Fruit fly (Drosophila melanogaster): ENCODE results near the gene Tsp86D.

Gene Tsp86D

dm6 chr3R:10884031-10884677, 15.6 kb downstream of the Tsp86D start (continued):
- TF ChIP-seq Opbp (GFP tag; IDR thresholded peaks at IDR 0.05; ENCODE audit: partially characterized antibody) (no peak), pros (GFP tag; optimal IDR thresholded peaks at IDR 0.05) (no peak), exex (tag; optimal IDR thresholded peaks at IDR 0.05) (peak; percentile 67), en (GFP tag; optimal IDR thresholded peaks at IDR 0.05) (no peak), peb (GFP tag; IDR thresholded peaks at IDR 0.05) (peak; percentile 61), CG9817 (tag; optimal IDR thresholded peaks at IDR 0.05) (peak; percentile 69), CG13624 (GFP tag; optimal IDR thresholded peaks at IDR 0.05) (peak; percentile 34), shn (GFP tag; optimal IDR thresholded peaks at IDR 0.05) (no peak), usp (GFP tag; optimal IDR thresholded peaks at IDR 0.05) (no peak), dan (GFP tag; IDR thresholded peaks at IDR 0.05) (no peak), disco-r (GFP tag; optimal IDR thresholded peaks at IDR 0.05) (no peak), pho (GFP tag; optimal IDR thresholded peaks at IDR 0.05) (no peak), CG11247 (GFP tag; IDR thresholded peaks at IDR 0.05) (peak; percentile 79), HmgD (GFP tag; optimal IDR thresholded peaks at IDR 0.05) (no peak), CG6689 (GFP tag; IDR thresholded peaks at IDR 0.05) (peak; percentile 80), CG3407 (GFP tag; optimal IDR thresholded peaks at IDR 0.05) (peak; percentile 9), lmd (GFP tag; IDR thresholded peaks at IDR 0.05) (peak; percentile 83), sna (GFP tag; IDR thresholded peaks at IDR 0.05; ENCODE audit: partially characterized antibody) (no peak), Xrp1 (GFP tag; IDR thresholded peaks at IDR 0.05) (peak; percentile 68; the same call in 1 of the 2 replicates), Optix (GFP tag; IDR thresholded peaks at IDR 0.05) (peak; percentile 60; the same call in 1 of the 3 replicates), CG4707 (GFP tag; optimal IDR thresholded peaks at IDR 0.05) (no peak), tll (GFP tag; optimal IDR thresholded peaks at IDR 0.05) (no peak), vvl (GFP tag; IDR thresholded peaks at IDR 0.05) (peak; percentile 93), CG16779 (GFP tag; IDR thresholded peaks at IDR 0.05) (peak; percentile 82), cwo (GFP tag; optimal IDR thresholded peaks at IDR 0.05) (peak; percentile 74), otp (GFP tag; IDR thresholded peaks at IDR 0.05) (peak; percentile 52; the same call in 1 of the 3 replicates), CG10209 (GFP tag; optimal IDR thresholded peaks at IDR 0.05) (peak; percentile 58), Dp (GFP tag; optimal IDR thresholded peaks at IDR 0.05) (no peak), gsb-n (tag; optimal IDR thresholded peaks at IDR 0.05) (no peak), Doc2 (GFP tag; IDR thresholded peaks at IDR 0.05) (peak; percentile 46), salm (tag; optimal IDR thresholded peaks at IDR 0.05) (peak; percentile 61), az2 (GFP tag; optimal IDR thresholded peaks at IDR 0.05) (peak; percentile 42), aop (GFP tag; IDR thresholded peaks at IDR 0.05) (no peak), ftz-f1 (GFP tag; optimal IDR thresholded peaks at IDR 0.05) (no peak), CG11398 (GFP tag; optimal IDR thresholded peaks at IDR 0.05) (no peak), mld (GFP tag; IDR thresholded peaks at IDR 0.05; ENCODE audit: partially characterized antibody) (no peak), BEAF-32 (GFP tag; optimal IDR thresholded peaks at IDR 0.05) (no peak), CG8388 (GFP tag; optimal IDR thresholded peaks at IDR 0.05) (peak; percentile 34), Vsx1 (GFP tag; optimal IDR thresholded peaks at IDR 0.05) (peak; percentile 71), trh (GFP tag; optimal IDR thresholded peaks at IDR 0.05) (no peak), CG16815 (GFP tag; optimal IDR thresholded peaks at IDR 0.05) (no peak), Asciz (GFP tag; optimal IDR thresholded peaks at IDR 0.05) (peak; percentile 82), br (optimal IDR thresholded peaks at IDR 0.05) (no peak), CG31388 (GFP tag; optimal IDR thresholded peaks at IDR 0.05) (no peak), row (GFP tag; IDR thresholded peaks at IDR 0.05) (peak; percentile 85), Drgx (GFP tag; IDR thresholded peaks at IDR 0.05) (peak; percentile 78), gsb (GFP tag; IDR thresholded peaks at IDR 0.05) (peak; percentile 75), sug (tag; optimal IDR thresholded peaks at IDR 0.05) (no peak), ranshi (GFP tag; IDR thresholded peaks at IDR 0.05) (peak; percentile 79), Usf (GFP tag; optimal IDR thresholded peaks at IDR 0.05) (no peak)

Data from whole organism, embryonic.